Fruit fly (Drosophila melanogaster): ENCODE measurements around the gene CG11381.

DNA sequence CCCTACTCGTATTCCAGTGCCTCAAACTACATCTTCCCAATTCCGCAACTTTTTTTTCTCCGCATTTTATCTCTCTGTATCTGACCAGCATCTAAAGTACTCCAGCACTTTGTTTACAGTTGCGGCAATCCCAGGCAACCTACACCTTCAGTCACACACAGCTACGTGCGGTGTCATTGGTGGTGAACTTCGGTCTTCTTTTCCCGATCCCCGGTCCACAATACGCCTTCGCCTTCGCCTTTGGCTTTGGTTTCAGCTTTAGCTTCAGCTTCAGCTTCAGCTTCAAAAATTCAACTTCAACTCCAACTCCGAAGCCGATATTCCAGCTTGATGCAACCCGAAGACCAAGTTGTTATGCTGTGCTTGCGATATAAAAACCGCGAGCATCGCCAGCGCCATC lies 12.6 kb upstream of the CG11381 start, which contains the start of gene CG11380:
- TF ChIP-seq Dll (GFP tag; IDR thresholded peaks at IDR 0.05; ENCODE audit: partially characterized antibody) (no peak), CG14965 (GFP tag; optimal IDR thresholded peaks at IDR 0.05; ENCODE audit: borderline replicate concordance) (no peak), Hr39 (optimal IDR thresholded peaks at IDR 0.05) (no peak), gcm (GFP tag; optimal IDR thresholded peaks at IDR 0.05) (no peak), CG13894 (tag; optimal IDR thresholded peaks at IDR 0.05) (no peak), stc (GFP tag; IDR thresholded peaks at IDR 0.05) (no peak), Atf6 (GFP tag; IDR thresholded peaks at IDR 0.05) (no peak), luna (GFP tag; optimal IDR thresholded peaks at IDR 0.05) (no peak), CG4404 (GFP tag; IDR thresholded peaks at IDR 0.05) (no peak), Stat92E (GFP tag; optimal IDR thresholded peaks at IDR 0.05) (no peak), CG14710 (tag; optimal IDR thresholded peaks at IDR 0.05) (no peak), HLH4C (GFP tag; IDR thresholded peaks at IDR 0.05; ENCODE audit: partially characterized antibody) (no peak), CG2199 (GFP tag; IDR thresholded peaks at IDR 0.05) (no peak), Hmx (GFP tag; optimal IDR thresholded peaks at IDR 0.05) (no peak)
